Fruit fly (Drosophila melanogaster) whole organism, embryonic: ENCODE data around the gene SMC6.
A peak's percentile ranks its signal among the peaks of the same experiment; 100 is the strongest.

ENCODE experiments used
- ATbp ChIP-seq: fragments of 200-800 bp; sonication (Bioruptor generic); optimal IDR thresholded peaks from 2 replicates; lab custom pipeline; 2017; ENCODE audit warnings: missing biosample characterization, mild to moderate bottlenecking, missing genetic modification characterization, missing genetic modification reagents
- Adf1 ChIP-seq: fragments of 200-800 bp; sonication (Bioruptor generic); IDR thresholded peaks from 2 replicates; pipeline ENCODE4 v1.3.6; 2022; ENCODE audit warnings: missing biosample characterization, missing genetic modification characterization
- Aef1 ChIP-seq: fragments of 200-800 bp; sonication (Bioruptor generic); IDR thresholded peaks from 3 replicates; pipeline ENCODE4 v1.3.6; 2022; ENCODE audit warnings: missing biosample characterization, missing genetic modification characterization
- CG1024 ChIP-seq: fragments of 200-800 bp; sonication (Bioruptor generic); IDR thresholded peaks from 2 replicates; pipeline ENCODE4 v1.3.6; 2022; ENCODE audit warnings: missing biosample characterization, missing genetic modification characterization
- CG10366 ChIP-seq: fragments of 200-800 bp; sonication (Bioruptor generic); IDR thresholded peaks from 2 replicates; pipeline ENCODE4 v1.3.6; 2022; ENCODE audit warnings: missing biosample characterization, missing genetic modification characterization
- CG10979 ChIP-seq: fragments of 200-800 bp; sonication (Bioruptor generic); optimal IDR thresholded peaks from 2 replicates; lab custom pipeline; 2018; ENCODE audit warnings: missing biosample characterization, mild to moderate bottlenecking, missing genetic modification characterization, moderate library complexity
- CG11504 ChIP-seq: fragments of 200-800 bp; sonication (Bioruptor generic); optimal IDR thresholded peaks from 3 replicates; lab custom pipeline; 2019; ENCODE audit warnings: missing biosample characterization, mild to moderate bottlenecking, missing genetic modification characterization, moderate library complexity
- CG11695 ChIP-seq: fragments of 200-800 bp; sonication (Bioruptor generic); IDR thresholded peaks from 3 replicates; pipeline ENCODE4 v1.3.6; 2022; ENCODE audit warnings: missing biosample characterization, missing genetic modification characterization
- CG17359 ChIP-seq: fragments of 200-800 bp; sonication (Bioruptor generic); optimal IDR thresholded peaks from 3 replicates; lab custom pipeline; 2018; ENCODE audit warnings: missing biosample characterization, mild to moderate bottlenecking, missing genetic modification characterization, moderate library complexity
- CG18262 ChIP-seq: fragments of 200-800 bp; optimal IDR thresholded peaks from 3 replicates; lab custom pipeline; 2019; ENCODE audit warnings: missing biosample characterization, mild to moderate bottlenecking, missing genetic modification characterization, moderate library complexity
- CG1832 ChIP-seq: fragments of 200-800 bp; sonication (Bioruptor generic); optimal IDR thresholded peaks from 2 replicates; lab custom pipeline; 2017; ENCODE audit warnings: missing biosample characterization, mild to moderate bottlenecking, missing genetic modification characterization, inconsistent platforms
- CG2129 ChIP-seq: fragments of 200-800 bp; sonication (Bioruptor generic); IDR thresholded peaks from 2 replicates; pipeline ENCODE4 v1.3.6; 2022; ENCODE audit warnings: missing biosample characterization, missing genetic modification characterization; ENCODE audit not compliant: partially characterized antibody
- CG2712 ChIP-seq: fragments of 200-800 bp; optimal IDR thresholded peaks from 3 replicates; lab custom pipeline; 2019; ENCODE audit warnings: missing biosample characterization, mild to moderate bottlenecking, missing genetic modification characterization, moderate library complexity
- CG4424 ChIP-seq: fragments of 200-800 bp; sonication (Bioruptor generic); optimal IDR thresholded peaks from 3 replicates; lab custom pipeline; 2016; ENCODE audit warnings: missing biosample characterization, missing genetic modification characterization
- CG4730 ChIP-seq: fragments of 200-800 bp; sonication (Bioruptor generic); IDR thresholded peaks from 2 replicates; pipeline ENCODE4 v1.3.6; 2022; ENCODE audit warnings: missing biosample characterization, missing genetic modification characterization
- D19A ChIP-seq: fragments of 200-800 bp; optimal IDR thresholded peaks from 3 replicates; lab custom pipeline; 2019; ENCODE audit warnings: missing biosample characterization, mild to moderate bottlenecking, missing genetic modification characterization, moderate library complexity
- Dad ChIP-seq: fragments of 200-800 bp; sonication (Bioruptor generic); optimal IDR thresholded peaks from 3 replicates; lab custom pipeline; 2016; ENCODE audit warnings: missing biosample characterization, missing genetic modification characterization
- Gug ChIP-seq: fragments of 200-800 bp; sonication (Bioruptor generic); IDR thresholded peaks from 4 replicates; pipeline ENCODE4 v1.3.6; 2022; ENCODE audit warnings: missing biosample characterization, missing genetic modification characterization
- HLH3B ChIP-seq: fragments of 200-800 bp; sonication (Bioruptor generic); IDR thresholded peaks from 2 replicates; pipeline ENCODE4 v1.3.6; 2022; ENCODE audit warnings: missing biosample characterization, missing genetic modification characterization
- Hr51 ChIP-seq, 2 experiments: fragments of 200-800 bp; sonication (Bioruptor generic); optimal IDR thresholded peaks; 2 replicates in 1 of 2; 3 replicates in 1 of 2; lab custom pipeline; 2016 to 2018; ENCODE audit warnings: missing biosample characterization in 2 of 2, missing genetic modification characterization in 2 of 2, mild to moderate bottlenecking in 1 of 2, moderate library complexity in 1 of 2
- Ptx1 ChIP-seq: fragments of 200-800 bp; sonication (Bioruptor generic); IDR thresholded peaks from 2 replicates; pipeline ENCODE4 v1.3.6; 2022; ENCODE audit warnings: missing biosample characterization, missing genetic modification characterization
- Stat92E ChIP-seq, 3 experiments: fragments of >200 bp in 2 of 3; fragments of 200-800 bp in 1 of 3; sonication (Bioruptor generic) in 1 of 3; optimal IDR thresholded peaks; 2 replicates each; lab custom pipeline; 2017 to 2019; ENCODE audit warnings: missing biosample characterization in 3 of 3, missing genetic modification characterization in 3 of 3, mild to moderate bottlenecking in 1 of 3, moderate library complexity in 1 of 3
- Trl ChIP-seq, 3 experiments: fragments of >200 bp in 2 of 3; fragments of 200-800 bp in 1 of 3; sonication (Bioruptor generic) in 1 of 3; optimal IDR thresholded peaks; 2 replicates in 1 of 3; 3 replicates in 2 of 3; lab custom pipeline; 2016 to 2017; ENCODE audit warnings: missing biosample characterization in 1 of 3, missing genetic modification characterization in 1 of 3
- Xbp1 ChIP-seq: fragments of 200-800 bp; sonication (Bioruptor generic); optimal IDR thresholded peaks from 3 replicates; lab custom pipeline; 2016; ENCODE audit warnings: missing biosample characterization, mild to moderate bottlenecking, missing genetic modification characterization
- Xrp1 ChIP-seq: fragments of 200-800 bp; sonication (Bioruptor generic); IDR thresholded peaks from 2 replicates; pipeline ENCODE4 v1.3.6; 2022; ENCODE audit warnings: missing biosample characterization, missing genetic modification characterization
- YL-1 ChIP-seq: fragments of 200-800 bp; sonication (Bioruptor generic); optimal IDR thresholded peaks from 3 replicates; lab custom pipeline; 2017; ENCODE audit warnings: missing biosample characterization, mild to moderate bottlenecking, missing genetic modification characterization
- ap ChIP-seq: fragments of 200-800 bp; sonication (Bioruptor generic); IDR thresholded peaks from 2 replicates; pipeline ENCODE4 v1.3.6; 2022; ENCODE audit warnings: missing biosample characterization, missing genetic modification characterization
- cad ChIP-seq: fragments of >200 bp; optimal IDR thresholded peaks from 2 replicates; lab custom pipeline; 2017; ENCODE audit warnings: missing biosample characterization, missing genetic modification characterization
- cas ChIP-seq: fragments of 200-800 bp; sonication (Bioruptor generic); IDR thresholded peaks from 2 replicates; pipeline ENCODE4 v1.3.6; 2022; ENCODE audit warnings: missing biosample characterization, missing genetic modification characterization
- crol ChIP-seq: fragments of 200-800 bp; sonication (Bioruptor generic); IDR thresholded peaks from 2 replicates; pipeline ENCODE4 v1.3.6; 2022; ENCODE audit warnings: missing biosample characterization, missing genetic modification characterization
- crp ChIP-seq, 2 experiments: fragments of 200-800 bp; sonication (Bioruptor generic); optimal IDR thresholded peaks; 2 replicates in 1 of 2; 3 replicates in 1 of 2; lab custom pipeline; 2017; ENCODE audit warnings: missing biosample characterization in 2 of 2, missing genetic modification characterization in 2 of 2, mild to moderate bottlenecking in 1 of 2, moderate library complexity in 1 of 2
- cwo ChIP-seq: fragments of 200-800 bp; sonication (Bioruptor generic); optimal IDR thresholded peaks from 3 replicates; lab custom pipeline; 2017; ENCODE audit warnings: missing biosample characterization, missing genetic modification characterization, mild to moderate bottlenecking, moderate library complexity, missing genetic modification reagents
- dmrt11E ChIP-seq: fragments of 200-800 bp; sonication (Bioruptor generic); optimal IDR thresholded peaks from 3 replicates; lab custom pipeline; 2018; ENCODE audit warnings: missing biosample characterization, mild to moderate bottlenecking, missing genetic modification characterization, moderate library complexity
- dpn ChIP-seq, 2 experiments: fragments of 200-800 bp; sonication (Bioruptor generic); optimal IDR thresholded peaks; 3 replicates each; lab custom pipeline; 2016; ENCODE audit warnings: missing biosample characterization in 2 of 2, missing genetic modification characterization in 2 of 2
- grau ChIP-seq: fragments of 200-800 bp; optimal IDR thresholded peaks from 3 replicates; lab custom pipeline; 2019; ENCODE audit warnings: missing biosample characterization, mild to moderate bottlenecking, missing genetic modification characterization, moderate library complexity
- ken ChIP-seq: fragments of 200-800 bp; sonication (Bioruptor generic); IDR thresholded peaks from 3 replicates; pipeline ENCODE4 v1.3.6; 2022; ENCODE audit warnings: missing biosample characterization, missing genetic modification characterization
- lbe ChIP-seq: fragments of 200-800 bp; sonication (Bioruptor generic); optimal IDR thresholded peaks from 2 replicates; lab custom pipeline; 2016; ENCODE audit warnings: missing biosample characterization, mild to moderate bottlenecking, missing genetic modification characterization
- nom ChIP-seq: fragments of 200-800 bp; sonication (Bioruptor generic); optimal IDR thresholded peaks from 2 replicates; lab custom pipeline; 2017; ENCODE audit warnings: missing biosample characterization, missing genetic modification characterization, mild to moderate bottlenecking, moderate library complexity, missing genetic modification reagents
- onecut ChIP-seq: fragments of 200-800 bp; sonication (Bioruptor generic); IDR thresholded peaks from 2 replicates; pipeline ENCODE4 v1.3.6; 2022; ENCODE audit warnings: missing biosample characterization, missing genetic modification characterization
- pan ChIP-seq, 4 experiments: fragments of >200 bp in 3 of 4; fragments of 200-800 bp in 1 of 4; sonication (Bioruptor generic) in 1 of 4; optimal IDR thresholded peaks in 3 of 4; IDR thresholded peaks in 1 of 4; 2 replicates each; pipeline versions ENCODE4 v1.3.6 to Lab custom; 2017 to 2022; ENCODE audit warnings: missing biosample characterization in 2 of 4, missing genetic modification characterization in 2 of 4, mixed read lengths in 1 of 4
- prd ChIP-seq, 3 experiments: fragments of >200 bp in 2 of 3; fragments of 200-800 bp in 1 of 3; sonication (Bioruptor generic) in 1 of 3; optimal IDR thresholded peaks in 2 of 3; IDR thresholded peaks in 1 of 3; 2 replicates in 2 of 3; 3 replicates in 1 of 3; pipeline versions ENCODE4 v1.3.6 to Lab custom; 2017 to 2022; ENCODE audit warnings: missing biosample characterization in 1 of 3, missing genetic modification characterization in 1 of 3
- ranshi ChIP-seq: fragments of 200-800 bp; sonication (Bioruptor generic); IDR thresholded peaks from 2 replicates; pipeline ENCODE4 v1.3.6; 2022; ENCODE audit warnings: missing biosample characterization, missing genetic modification characterization
- sisA ChIP-seq: fragments of 200-800 bp; sonication (Bioruptor generic); IDR thresholded peaks from 2 replicates; pipeline ENCODE4 v1.3.6; 2022; ENCODE audit warnings: missing biosample characterization, missing genetic modification characterization
- slbo ChIP-seq: fragments of 200-800 bp; sonication (Bioruptor generic); IDR thresholded peaks from 2 replicates; pipeline ENCODE4 v1.3.6; 2022; ENCODE audit warnings: missing biosample characterization, missing genetic modification characterization
- stc ChIP-seq: fragments of 200-800 bp; sonication (Bioruptor generic); IDR thresholded peaks from 2 replicates; pipeline ENCODE4 v1.3.6; 2022; ENCODE audit warnings: missing biosample characterization, missing genetic modification characterization
- tin ChIP-seq: fragments of 200-800 bp; sonication (Bioruptor generic); optimal IDR thresholded peaks from 3 replicates; lab custom pipeline; 2016; ENCODE audit warnings: missing biosample characterization, missing genetic modification characterization
- ttk ChIP-seq: fragments of 200-800 bp; sonication (Bioruptor generic); IDR thresholded peaks from 2 replicates; pipeline ENCODE4 v2.1.2; 2022; ENCODE audit warnings: missing biosample characterization, missing genetic modification characterization
- zfh1 ChIP-seq: fragments of 200-800 bp; sonication (Bioruptor generic); IDR thresholded peaks from 3 replicates; pipeline ENCODE4 v1.3.6; 2022; ENCODE audit warnings: missing biosample characterization, missing genetic modification characterization

SMC6 gene

DNA sequence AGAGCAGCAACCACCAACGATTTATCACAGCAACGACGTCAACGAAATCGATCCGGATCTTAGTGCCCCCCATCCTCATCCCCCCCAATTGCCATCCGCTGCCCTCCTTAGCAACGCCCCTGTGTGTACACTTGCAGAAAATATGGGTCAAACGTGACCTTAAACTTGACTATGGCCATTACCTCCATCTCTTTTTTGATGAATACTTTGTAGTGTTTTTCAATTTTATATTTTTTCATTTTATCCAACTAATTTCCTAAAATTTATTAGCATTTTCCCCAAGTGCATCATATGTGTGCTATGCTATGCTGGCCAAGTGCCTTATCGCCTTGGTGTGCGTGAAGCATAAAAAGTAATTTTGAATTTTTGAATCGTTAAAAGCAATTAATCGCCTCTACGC lies 50.3 kb downstream of the SMC6 start (continued):
- TF ChIP-seq lbe (GFP tag; lab: Kevin White, UChicago), result peak; percentile 79
- peak in 1 of 2 experiments; percentile 20 for TF ChIP-seq Hr51 (GFP tag; optimal IDR thresholded peaks at IDR 0.05; lab: Kevin White, UChicago)
- no peak for TF ChIP-seq Dad (GFP tag; lab: Kevin White, UChicago)
- peak; percentile 15 for TF ChIP-seq grau (tag; lab: Kevin White, UChicago)
- TF ChIP-seq CG4424, result peak; percentile 15
- TF ChIP-seq cas, result no peak
- TF ChIP-seq stc (GFP tag; lab: Robert Waterston, UW), result 0 out of 2 replicates have a peak, but pooled peaks have one; percentile 40
- TF ChIP-seq CG11695 (GFP tag; lab: Robert Waterston, UW), result peak; percentile 59; the same call in 1 of the 3 replicates
- TF ChIP-seq crol (GFP tag; lab: Robert Waterston, UW), result peak; percentile 41; the same call in 1 of the 2 replicates
- peak; percentile 32; the same call in 1 of the 2 replicates for TF ChIP-seq Xrp1 (GFP tag; lab: Robert Waterston, UW)
- peak; percentile 51; the same call in 1 of the 2 replicates for TF ChIP-seq Ptx1
- TF ChIP-seq ranshi (GFP tag; lab: Robert Waterston, UW), result 0 out of 2 replicates have a peak, but pooled peaks have one; percentile 21
- TF ChIP-seq pan (optimal IDR thresholded peaks at IDR 0.05; lab: Kevin White, UChicago), result no peak
- TF ChIP-seq pan (GFP tag; optimal IDR thresholded peaks at IDR 0.05 in 1 of 2, IDR thresholded peaks at IDR 0.05 in 1 of 2), result no peak
- peak; percentile 21; the same call in 1 of the 2 replicates for TF ChIP-seq CG10366 (GFP tag; lab: Robert Waterston, UW)
- TF ChIP-seq onecut (GFP tag; lab: Robert Waterston, UW), result peak; percentile 5; the same call in 1 of the 2 replicates
- TF ChIP-seq ken (GFP tag; lab: Robert Waterston, UW), result 0 out of 3 replicates have a peak, but pooled peaks have one; percentile 26
- TF ChIP-seq prd (optimal IDR thresholded peaks at IDR 0.05; lab: Kevin White, UChicago), result no peak
- peak; percentile 38; the same call in 1 of the 3 replicates for TF ChIP-seq prd (GFP tag; IDR thresholded peaks at IDR 0.05; lab: Robert Waterston, UW)
- TF ChIP-seq cad, result no peak
- 0 out of 2 replicates have a peak, but pooled peaks have one; percentile 30 for TF ChIP-seq ttk
- TF ChIP-seq slbo (GFP tag; lab: Robert Waterston, UW), result no peak
- TF ChIP-seq cwo (GFP tag; lab: Kevin White, UChicago), result peak; percentile 1
- TF ChIP-seq sisA, result peak; percentile 60
- no peak for TF ChIP-seq Trl (optimal IDR thresholded peaks at IDR 0.05; lab: Kevin White, UChicago)
- TF ChIP-seq Trl (GFP tag; optimal IDR thresholded peaks at IDR 0.05; lab: Kevin White, UChicago), result no peak
- 0 out of 4 replicates have a peak, but pooled peaks have one; percentile 13 for TF ChIP-seq Gug (GFP tag; lab: Robert Waterston, UW)
- peak; percentile 35; the same call in 1 of the 2 replicates for TF ChIP-seq ap (GFP tag; lab: Robert Waterston, UW)
- no peak for TF ChIP-seq crp (GFP tag; optimal IDR thresholded peaks at IDR 0.05; lab: Kevin White, UChicago)
- peak; percentile 19 for TF ChIP-seq tin (GFP tag; lab: Kevin White, UChicago)
- peak; percentile 32; the same call in 1 of the 2 replicates for TF ChIP-seq HLH3B (GFP tag; lab: Robert Waterston, UW)
- peak; percentile 24 for TF ChIP-seq Xbp1 (GFP tag; lab: Kevin White, UChicago)
- TF ChIP-seq CG11504 (tag; lab: Kevin White, UChicago), result peak; percentile 57
- TF ChIP-seq ATbp (GFP tag; lab: Kevin White, UChicago), result peak; percentile 26
- TF ChIP-seq zfh1, result peak; percentile 53; the same call in 1 of the 3 replicates
- no peak for TF ChIP-seq CG1832 (GFP tag; lab: Kevin White, UChicago)
- TF ChIP-seq Stat92E (GFP tag; optimal IDR thresholded peaks at IDR 0.05; lab: Kevin White, UChicago), result no peak
- TF ChIP-seq dpn (GFP tag; optimal IDR thresholded peaks at IDR 0.05; lab: Kevin White, UChicago), result peak in 1 of 2 experiments; percentile 14
- TF ChIP-seq CG10979 (tag; lab: Kevin White, UChicago), result peak; percentile 58
- 0 out of 2 replicates have a peak, but pooled peaks have one; percentile 19 for TF ChIP-seq CG4730 (GFP tag; lab: Robert Waterston, UW)
- no peak for TF ChIP-seq Aef1 (GFP tag; lab: Robert Waterston, UW)
- peak; percentile 49 for TF ChIP-seq CG17359
- peak; percentile 37 for TF ChIP-seq D19A (tag; lab: Kevin White, UChicago)
- TF ChIP-seq YL-1, result no peak
- no peak for TF ChIP-seq CG2129 (GFP tag; lab: Robert Waterston, UW)
- TF ChIP-seq Adf1, result no peak
- no peak for TF ChIP-seq CG1024 (GFP tag; lab: Robert Waterston, UW)
- peak; percentile 23 for TF ChIP-seq dmrt11E (tag; lab: Kevin White, UChicago)
- peak; percentile 47 for TF ChIP-seq CG18262 (tag; lab: Kevin White, UChicago)
- TF ChIP-seq CG2712 (tag; lab: Kevin White, UChicago), result peak; percentile 58
- TF ChIP-seq nom (GFP tag; lab: Kevin White, UChicago), result peak; percentile 81
